Worm (Caenorhabditis elegans) whole organism, L3 larva: ENCODE results near the gene smr-1.
A peak's percentile ranks its signal among the peaks of the same experiment; 100 is the strongest.

ENCODE experiments used
- aly-2 ChIP-seq: fragments of 150-350 bp; optimal IDR thresholded peaks from 2 replicates; lab custom pipeline; 2014; ENCODE audit warnings: missing biosample characterization, missing genetic modification characterization
- ama-1 ChIP-seq: fragments of 150-350 bp; optimal IDR thresholded peaks from 2 replicates; lab custom pipeline; 2018
- ceh-16 ChIP-seq: sonication (generic microtip); optimal IDR thresholded peaks from 2 replicates; lab custom pipeline; 2017; ENCODE audit warnings: missing biosample characterization, missing genetic modification characterization
- ceh-28 ChIP-seq: fragments of 150-350 bp; optimal IDR thresholded peaks from 2 replicates; lab custom pipeline; 2014; ENCODE audit warnings: missing biosample characterization, missing genetic modification reagents, missing genetic modification characterization
- ceh-82 ChIP-seq: fragments of 150-350 bp; optimal IDR thresholded peaks from 2 replicates; lab custom pipeline; 2014; ENCODE audit warnings: missing biosample characterization, missing genetic modification characterization
- ceh-9 ChIP-seq: sonication (generic microtip); optimal IDR thresholded peaks from 2 replicates; lab custom pipeline; 2018; ENCODE audit warnings: missing biosample characterization, missing genetic modification characterization
- daf-12 ChIP-seq: fragments of 150-350 bp; optimal IDR thresholded peaks from 2 replicates; lab custom pipeline; 2014; ENCODE audit warnings: missing biosample characterization, missing genetic modification reagents, missing genetic modification characterization
- egl-5 ChIP-seq: fragments of 150-350 bp; optimal IDR thresholded peaks from 2 replicates; lab custom pipeline; 2017; ENCODE audit warnings: missing biosample characterization, missing genetic modification reagents, missing genetic modification characterization, inconsistent platforms
- elt-3 ChIP-seq, 3 experiments: fragments of 150-350 bp in 1 of 3; sonication (generic microtip) in 2 of 3; optimal IDR thresholded peaks; 2 replicates in 2 of 3; 4 replicates in 1 of 3; lab custom pipeline; 2014 to 2017; ENCODE audit warnings: missing biosample characterization in 3 of 3, missing genetic modification characterization in 3 of 3
- eor-1 ChIP-seq, 2 experiments: fragments of 150-350 bp; optimal IDR thresholded peaks; 2 replicates each; lab custom pipeline; 2014 to 2018; ENCODE audit warnings: missing biosample characterization in 2 of 2, missing genetic modification characterization in 2 of 2
- fkh-10 ChIP-seq: sonication (generic microtip); optimal IDR thresholded peaks from 2 replicates; lab custom pipeline; 2017; ENCODE audit warnings: missing biosample characterization, missing genetic modification reagents, missing genetic modification characterization
- hmg-11 ChIP-seq: sonication (generic microtip); optimal IDR thresholded peaks from 2 replicates; lab custom pipeline; 2016; ENCODE audit warnings: missing genetic modification characterization, missing compliant biosample characterization
- jun-1 ChIP-seq: fragments of 150-350 bp; optimal IDR thresholded peaks from 2 replicates; lab custom pipeline; 2014; ENCODE audit warnings: missing biosample characterization, missing genetic modification reagents, missing genetic modification characterization
- lin-15B ChIP-seq: fragments of 150-350 bp; optimal IDR thresholded peaks from 2 replicates; lab custom pipeline; 2014; ENCODE audit warnings: missing biosample characterization, missing genetic modification characterization
- lin-39 ChIP-seq: fragments of 150-350 bp; optimal IDR thresholded peaks from 2 replicates; lab custom pipeline; 2018; ENCODE audit warnings: missing biosample characterization, missing genetic modification reagents, missing genetic modification characterization
- lsy-12 ChIP-seq: sonication (generic microtip); optimal IDR thresholded peaks from 2 replicates; lab custom pipeline; 2016; ENCODE audit warnings: mild to moderate bottlenecking, missing genetic modification characterization, missing compliant biosample characterization
- mml-1 ChIP-seq: fragments of 150-350 bp; sonication (generic microtip); optimal IDR thresholded peaks from 3 replicates; lab custom pipeline; 2014; ENCODE audit warnings: missing biosample characterization, missing genetic modification characterization
- nfya-1 ChIP-seq: sonication (generic microtip); optimal IDR thresholded peaks from 2 replicates; lab custom pipeline; 2017; ENCODE audit warnings: missing genetic modification characterization, mild to moderate bottlenecking, missing compliant biosample characterization, antibody characterized with exemption, moderate library complexity; ENCODE audit not compliant: insufficient read depth
- nhr-12 ChIP-seq: fragments of 150-350 bp; optimal IDR thresholded peaks from 2 replicates; lab custom pipeline; 2014; ENCODE audit warnings: missing biosample characterization, missing genetic modification characterization
- nhr-23 ChIP-seq: fragments of 150-350 bp; optimal IDR thresholded peaks from 2 replicates; lab custom pipeline; 2014; ENCODE audit warnings: missing biosample characterization, missing genetic modification reagents, missing genetic modification characterization
- nhr-237 ChIP-seq: fragments of 150-350 bp; optimal IDR thresholded peaks from 2 replicates; lab custom pipeline; 2014; ENCODE audit warnings: missing biosample characterization, missing genetic modification characterization
- nhr-28 ChIP-seq: fragments of 150-350 bp; optimal IDR thresholded peaks from 2 replicates; lab custom pipeline; 2014; ENCODE audit warnings: missing biosample characterization, missing genetic modification characterization
- nhr-43 ChIP-seq: sonication (generic microtip); optimal IDR thresholded peaks from 2 replicates; lab custom pipeline; 2016; ENCODE audit warnings: mild to moderate bottlenecking, missing genetic modification characterization, missing compliant biosample characterization; ENCODE audit not compliant: poor library complexity, severe bottlenecking
- nhr-67 ChIP-seq: fragments of 150-350 bp; optimal IDR thresholded peaks from 2 replicates; lab custom pipeline; 2014; ENCODE audit warnings: missing biosample characterization, missing genetic modification characterization
- nhr-77 ChIP-seq: fragments of 150-350 bp; optimal IDR thresholded peaks from 2 replicates; lab custom pipeline; 2014; ENCODE audit warnings: missing biosample characterization, missing genetic modification characterization
- pha-4 ChIP-seq: fragments of 150-350 bp; optimal IDR thresholded peaks from 2 replicates; lab custom pipeline; 2014; ENCODE audit warnings: missing biosample characterization, missing genetic modification reagents, missing genetic modification characterization
- pqm-1 ChIP-seq: fragments of 150-350 bp; optimal IDR thresholded peaks from 2 replicates; lab custom pipeline; 2017; ENCODE audit warnings: missing biosample characterization, missing genetic modification characterization, inconsistent platforms
- sea-2 ChIP-seq: fragments of 150-350 bp; sonication (generic microtip); optimal IDR thresholded peaks from 4 replicates; lab custom pipeline; 2014; ENCODE audit warnings: missing biosample characterization, missing genetic modification reagents, missing genetic modification characterization
- skn-1 ChIP-seq: fragments of 150-350 bp; optimal IDR thresholded peaks from 2 replicates; lab custom pipeline; 2014; ENCODE audit warnings: missing biosample characterization, missing genetic modification characterization
- snpc-4 ChIP-seq: fragments of 150-350 bp; optimal IDR thresholded peaks from 2 replicates; lab custom pipeline; 2014; ENCODE audit warnings: missing biosample characterization, missing genetic modification characterization
- tbx-2 ChIP-seq: sonication (generic microtip); optimal IDR thresholded peaks from 2 replicates; lab custom pipeline; 2016; ENCODE audit warnings: mild to moderate bottlenecking, missing genetic modification characterization, missing compliant biosample characterization
- unc-39 ChIP-seq: sonication (generic microtip); optimal IDR thresholded peaks from 4 replicates; lab custom pipeline; 2017; ENCODE audit warnings: missing biosample characterization, missing genetic modification characterization
- unc-62 ChIP-seq: fragments of 150-350 bp; sonication (generic microtip); optimal IDR thresholded peaks from 4 replicates; lab custom pipeline; 2014; ENCODE audit warnings: missing biosample characterization, missing genetic modification reagents, missing genetic modification characterization
- zag-1 ChIP-seq: fragments of 150-350 bp; optimal IDR thresholded peaks from 2 replicates; lab custom pipeline; 2014; ENCODE audit warnings: missing biosample characterization, missing genetic modification characterization
- ztf-11 ChIP-seq: fragments of 150-350 bp; optimal IDR thresholded peaks from 2 replicates; lab custom pipeline; 2014; ENCODE audit warnings: missing biosample characterization, missing genetic modification characterization
- ztf-4 ChIP-seq: fragments of 150-350 bp; optimal IDR thresholded peaks from 2 replicates; lab custom pipeline; 2014; ENCODE audit warnings: missing biosample characterization, missing genetic modification characterization

The smr-1 gene

ce11 chrIII:1164668-1165067, 21.7 kb downstream of the smr-1 start:
- TF ChIP-seq mml-1 (tag; lab: Kevin White, UChicago) (no peak), ceh-28 (no peak), ceh-82 (tag; lab: Kevin White, UChicago) (no peak), sea-2 (GFP tag; lab: Kevin White, UChicago) (no peak), zag-1 (tag; lab: Kevin White, UChicago) (no peak), egl-5 (tag; lab: Kevin White, UChicago) (no peak), ceh-9 (tag; lab: Kevin White, UChicago) (no peak), pha-4 (tag; lab: Kevin White, UChicago) (no peak), eor-1 (tag; optimal IDR thresholded peaks at IDR 0.05; lab: Kevin White, UChicago) (no peak), ama-1 (lab: Kevin White, UChicago) (no peak), ztf-11 (tag; lab: Kevin White, UChicago) (no peak)
- TF ChIP-seq, all 47 proteins: peak for 0

ce11 chrIII:1166388-1166787, 23.4 kb downstream of the smr-1 start:
- no peak for TF ChIP-seq unc-62 (GFP tag; lab: Kevin White, UChicago)
- no peak for TF ChIP-seq ztf-4 (tag; lab: Kevin White, UChicago)
- no peak for TF ChIP-seq skn-1 (tag; lab: Kevin White, UChicago)
- no peak for TF ChIP-seq lin-15B (tag; lab: Kevin White, UChicago)
- no peak for TF ChIP-seq ceh-28
- TF ChIP-seq ama-1 (lab: Kevin White, UChicago), result no peak
- no peak for TF ChIP-seq elt-3 (tag; optimal IDR thresholded peaks at IDR 0.05; lab: Kevin White, UChicago)
- TF ChIP-seq hmg-11 (tag; lab: Kevin White, UChicago), result no peak
- no peak for TF ChIP-seq jun-1
- TF ChIP-seq ceh-16 (tag; lab: Kevin White, UChicago), result no peak
- TF ChIP-seq pha-4 (tag; lab: Kevin White, UChicago), result no peak
- TF ChIP-seq nfya-1 (tag; lab: Kevin White, UChicago), result no peak
- no peak for TF ChIP-seq daf-12 (tag; lab: Kevin White, UChicago)
- TF ChIP-seq nhr-23 (tag; lab: Kevin White, UChicago), result no peak
- TF ChIP-seq nhr-67, result no peak
- no peak for TF ChIP-seq nhr-77
- no peak for TF ChIP-seq unc-39 (tag; lab: Kevin White, UChicago)
- TF ChIP-seq lsy-12, result no peak
- no peak for TF ChIP-seq mml-1 (tag; lab: Kevin White, UChicago)
- TF ChIP-seq nhr-12 (tag; lab: Kevin White, UChicago), result no peak

ce11 chrIII:1169622-1170021, 26.6 kb downstream of the smr-1 start:
- TF ChIP-seq ceh-28, result no peak
- TF ChIP-seq daf-12 (tag; lab: Kevin White, UChicago), result no peak
- no peak for TF ChIP-seq nhr-28 (tag; lab: Kevin White, UChicago)
- no peak for TF ChIP-seq fkh-10 (GFP tag; lab: Kevin White, UChicago)
- TF ChIP-seq pqm-1 (tag; lab: Kevin White, UChicago), result no peak
- no peak for TF ChIP-seq hmg-11 (tag; lab: Kevin White, UChicago)
- no peak for TF ChIP-seq nhr-67
- TF ChIP-seq aly-2 (tag; lab: Kevin White, UChicago), result no peak
- no peak for TF ChIP-seq nhr-237
- TF ChIP-seq lin-39 (tag; lab: Kevin White, UChicago), result no peak
- TF ChIP-seq tbx-2 (tag; lab: Kevin White, UChicago), result no peak
- no peak for TF ChIP-seq nhr-77

ce11 chrIII:1173331-1173730, 30.4 kb downstream of the smr-1 start:
- peak; percentile 4 for TF ChIP-seq nhr-43 (tag; lab: Kevin White, UChicago)
- TF ChIP-seq elt-3 (tag; optimal IDR thresholded peaks at IDR 0.05; lab: Kevin White, UChicago), result no peak
- no peak for TF ChIP-seq nhr-28 (tag; lab: Kevin White, UChicago)

- TF ChIP-seq zag-1 (tag; lab: Kevin White, UChicago) (no peak), lsy-12 (no peak), fkh-10 (GFP tag; lab: Kevin White, UChicago) (no peak), ztf-11 (tag; lab: Kevin White, UChicago) (no peak), eor-1 (tag; optimal IDR thresholded peaks at IDR 0.05; lab: Kevin White, UChicago) (no peak), snpc-4 (tag; lab: Kevin White, UChicago) (no peak)
Measured at ce11 chrIII:1176080-1176608, 33.2 kb downstream of the smr-1 start, which contains the start of gene eak-3. TSS of gene eak-3 (minus strand) at chrIII:1176558.
